Fruit fly (Drosophila melanogaster) whole organism, prepupa: Measurements from ENCODE around the gene CG13359.

ENCODE experiments used
- CG34406 ChIP-seq: fragments of 200-800 bp; sonication (Bioruptor generic); optimal IDR thresholded peaks from 3 replicates; lab custom pipeline; 2016; ENCODE audit warnings: missing biosample characterization, missing genetic modification characterization
- CG6276 ChIP-seq: fragments of 200-800 bp; sonication (Bioruptor generic); optimal IDR thresholded peaks from 2 replicates; lab custom pipeline; 2017; ENCODE audit warnings: missing biosample characterization, mild to moderate bottlenecking, missing genetic modification characterization
- Eip75B ChIP-seq: fragments of 200-800 bp; sonication (Bioruptor generic); optimal IDR thresholded peaks from 3 replicates; lab custom pipeline; 2016; ENCODE audit warnings: missing biosample characterization, missing genetic modification characterization
- Hr38 ChIP-seq: sonication (Bioruptor generic); optimal IDR thresholded peaks from 2 replicates; lab custom pipeline; 2016; ENCODE audit warnings: missing biosample characterization, missing genetic modification characterization
- Met ChIP-seq: fragments of 200-800 bp; sonication (Bioruptor generic); optimal IDR thresholded peaks from 3 replicates; lab custom pipeline; 2016; ENCODE audit warnings: missing biosample characterization, missing genetic modification characterization
- OdsH ChIP-seq: fragments of 200-800 bp; sonication (Bioruptor generic); optimal IDR thresholded peaks from 3 replicates; lab custom pipeline; 2016; ENCODE audit warnings: missing biosample characterization, missing genetic modification characterization
- Sox14 ChIP-seq: fragments of 200-800 bp; sonication (Bioruptor generic); optimal IDR thresholded peaks from 3 replicates; lab custom pipeline; 2016; ENCODE audit warnings: missing biosample characterization, missing genetic modification characterization
- cyc ChIP-seq: fragments of 200-800 bp; sonication (Bioruptor generic); optimal IDR thresholded peaks from 3 replicates; lab custom pipeline; 2016; ENCODE audit warnings: missing biosample characterization, missing genetic modification characterization
- esn ChIP-seq: fragments of 200-800 bp; sonication (Bioruptor generic); optimal IDR thresholded peaks from 2 replicates; lab custom pipeline; 2016; ENCODE audit warnings: missing biosample characterization, mild to moderate bottlenecking, missing genetic modification characterization, moderate library complexity
- ss ChIP-seq, 2 experiments: fragments of 200-800 bp; sonication (Bioruptor generic); optimal IDR thresholded peaks; 2 replicates in 1 of 2; 3 replicates in 1 of 2; lab custom pipeline; 2017 to 2018; ENCODE audit warnings: mild to moderate bottlenecking in 2 of 2, missing biosample characterization in 2 of 2, missing genetic modification characterization in 2 of 2, moderate library complexity in 1 of 2

- TF ChIP-seq Met (GFP tag; lab: Kevin White, UChicago) = no peak
- TF ChIP-seq OdsH (GFP tag; lab: Kevin White, UChicago) = no peak
- no peak for TF ChIP-seq Hr38
- no peak for TF ChIP-seq CG34406
- TF ChIP-seq cyc = no peak
- TF ChIP-seq ss (GFP tag; optimal IDR thresholded peaks at IDR 0.05; lab: Kevin White, UChicago) = no peak
- TF ChIP-seq Eip75B (GFP tag; lab: Kevin White, UChicago) = no peak
- TF ChIP-seq Sox14 (GFP tag; lab: Kevin White, UChicago) = no peak
- TF ChIP-seq CG6276 (GFP tag; lab: Kevin White, UChicago) = no peak
- TF ChIP-seq esn (GFP tag; lab: Kevin White, UChicago) = peak; percentile 15
Measured at dm6 chrX:784456-784855, 18.8 kb downstream of the CG13359 start, which contains the start of gene tw.
